Fruit fly (Drosophila melanogaster) whole organism: ENCODE measurements around the gene CG2201.

Experiments used
- CG8478 ChIP-seq: fragments of >200 bp; optimal IDR thresholded peaks from 2 replicates; lab custom pipeline; 2018; ENCODE audit warnings: inconsistent platforms
- Dll ChIP-seq: fragments of >200 bp; optimal IDR thresholded peaks from 2 replicates; lab custom pipeline; 2017
- EcR ChIP-seq, 2 experiments: fragments of >200 bp; optimal IDR thresholded peaks; 2 replicates each; lab custom pipeline; 2017; ENCODE audit warnings: missing biosample characterization in 2 of 2, missing genetic modification characterization in 2 of 2, missing genetic modification reagents in 2 of 2
- pan ChIP-seq: fragments of >200 bp; optimal IDR thresholded peaks from 2 replicates; lab custom pipeline; 2017
- psq ChIP-seq: fragments of >200 bp; optimal IDR thresholded peaks from 2 replicates; lab custom pipeline; 2017
- usp ChIP-seq: fragments of >200 bp; optimal IDR thresholded peaks from 2 replicates; lab custom pipeline; 2017; ENCODE audit warnings: missing biosample characterization, missing genetic modification characterization, mixed read lengths

CG2201 gene

DNA sequence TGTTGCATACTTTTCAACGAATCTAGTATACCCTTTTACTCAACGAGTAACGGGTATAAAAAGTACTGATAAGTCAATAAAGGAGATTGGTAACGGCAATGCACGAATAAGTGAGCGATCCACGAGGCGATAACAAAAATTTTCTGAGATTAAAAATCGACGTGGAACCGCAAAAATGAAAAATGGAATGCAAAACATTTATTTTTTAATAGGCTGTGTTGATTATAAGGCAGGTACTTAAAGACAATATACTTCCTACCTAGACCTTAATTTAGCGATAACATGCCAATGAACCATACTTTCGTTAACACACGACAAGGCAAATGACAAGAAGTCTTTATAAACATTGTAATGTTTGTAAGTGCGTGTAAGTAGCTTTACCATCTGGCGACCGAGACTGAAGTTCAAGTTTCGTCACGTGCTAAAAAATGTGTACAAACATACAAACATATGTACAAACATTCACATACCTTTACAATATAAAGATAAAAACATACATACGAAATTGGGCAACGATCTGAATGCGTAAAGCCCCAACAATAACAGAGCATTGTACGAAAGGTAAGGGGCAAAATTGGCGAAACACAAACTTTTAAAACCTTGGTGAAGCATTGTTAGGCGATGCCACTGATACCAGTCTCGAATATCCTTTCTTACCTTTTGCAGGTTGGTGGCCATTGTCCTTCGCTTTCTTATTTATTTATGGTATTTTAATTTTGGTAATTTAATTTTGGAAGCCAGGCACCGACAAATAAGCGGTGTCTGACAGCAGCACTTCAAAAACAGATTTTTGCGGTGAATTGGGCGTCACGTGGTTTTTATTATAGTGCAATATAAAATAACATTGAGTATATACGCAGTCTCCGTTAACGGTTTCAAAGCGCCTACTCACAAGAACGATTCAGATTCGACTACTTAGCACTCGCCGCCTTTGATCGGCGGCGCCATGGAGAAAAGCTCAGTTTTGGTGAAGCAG lies 883 bp downstream of the CG2201 start:
- TF ChIP-seq psq (lab: Kevin White, UChicago) (no peak), usp (GFP tag; lab: Kevin White, UChicago) (no peak), pan (no peak), EcR (GFP tag; optimal IDR thresholded peaks at IDR 0.05; lab: Kevin White, UChicago) (no peak), Dll (lab: Kevin White, UChicago) (no peak)

DNA sequence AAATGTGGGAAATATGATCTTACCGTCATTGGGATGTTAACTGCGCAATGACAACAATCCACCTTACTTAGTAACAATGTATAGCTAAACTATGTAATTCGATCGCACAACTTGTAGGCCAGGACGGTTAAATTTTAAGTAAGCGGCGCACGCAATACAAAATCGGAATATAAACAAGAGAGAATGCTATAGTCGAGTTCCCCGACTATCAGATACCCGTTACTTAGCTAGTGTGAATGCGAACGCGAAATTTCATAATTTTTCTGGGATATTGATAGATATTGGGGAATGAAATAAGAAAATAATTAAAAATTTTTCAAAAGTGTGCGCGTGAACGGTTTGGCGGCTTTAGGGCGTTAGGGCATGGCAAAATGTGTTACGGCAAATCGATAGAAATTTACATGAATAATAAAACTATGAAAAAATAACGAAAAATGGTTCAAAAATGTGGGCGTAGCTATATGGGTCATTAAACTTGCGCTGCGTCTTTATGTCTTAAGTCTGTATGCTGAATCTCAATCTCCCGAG lies 1.8 kb downstream of the CG2201 start:
- no peak for TF ChIP-seq psq (lab: Kevin White, UChicago)
- TF ChIP-seq CG8478 (lab: Kevin White, UChicago): no peak
- no peak for TF ChIP-seq Dll (lab: Kevin White, UChicago)
- TF ChIP-seq EcR (GFP tag; optimal IDR thresholded peaks at IDR 0.05; lab: Kevin White, UChicago): no peak
- no peak for TF ChIP-seq pan
- no peak for TF ChIP-seq usp (GFP tag; lab: Kevin White, UChicago)

DNA sequence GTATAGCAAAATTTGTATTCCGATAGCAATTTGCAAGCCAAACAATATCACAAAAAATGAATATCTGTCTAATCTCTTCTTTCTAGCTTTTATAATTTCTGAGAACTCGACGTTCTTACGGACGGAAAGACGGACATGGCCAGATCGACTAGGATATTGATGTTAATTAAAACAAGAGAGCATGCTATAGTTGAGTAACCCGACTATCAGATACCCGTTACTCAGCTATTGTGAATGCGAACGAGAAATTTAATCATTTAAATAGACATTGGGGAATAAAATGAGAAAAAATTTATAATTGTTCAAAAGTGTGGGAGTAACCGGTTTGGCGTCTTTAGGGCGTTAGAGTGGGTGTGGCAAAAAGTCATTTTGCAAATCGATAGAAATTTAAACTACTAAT lies 3.4 kb downstream of the CG2201 start:
- no peak for TF ChIP-seq psq (lab: Kevin White, UChicago)
- no peak for TF ChIP-seq Dll (lab: Kevin White, UChicago)
- TF ChIP-seq CG8478 (lab: Kevin White, UChicago): no peak
- TF ChIP-seq usp (GFP tag; lab: Kevin White, UChicago): no peak
- TF ChIP-seq EcR (GFP tag; optimal IDR thresholded peaks at IDR 0.05; lab: Kevin White, UChicago): no peak
- no peak for TF ChIP-seq pan

DNA sequence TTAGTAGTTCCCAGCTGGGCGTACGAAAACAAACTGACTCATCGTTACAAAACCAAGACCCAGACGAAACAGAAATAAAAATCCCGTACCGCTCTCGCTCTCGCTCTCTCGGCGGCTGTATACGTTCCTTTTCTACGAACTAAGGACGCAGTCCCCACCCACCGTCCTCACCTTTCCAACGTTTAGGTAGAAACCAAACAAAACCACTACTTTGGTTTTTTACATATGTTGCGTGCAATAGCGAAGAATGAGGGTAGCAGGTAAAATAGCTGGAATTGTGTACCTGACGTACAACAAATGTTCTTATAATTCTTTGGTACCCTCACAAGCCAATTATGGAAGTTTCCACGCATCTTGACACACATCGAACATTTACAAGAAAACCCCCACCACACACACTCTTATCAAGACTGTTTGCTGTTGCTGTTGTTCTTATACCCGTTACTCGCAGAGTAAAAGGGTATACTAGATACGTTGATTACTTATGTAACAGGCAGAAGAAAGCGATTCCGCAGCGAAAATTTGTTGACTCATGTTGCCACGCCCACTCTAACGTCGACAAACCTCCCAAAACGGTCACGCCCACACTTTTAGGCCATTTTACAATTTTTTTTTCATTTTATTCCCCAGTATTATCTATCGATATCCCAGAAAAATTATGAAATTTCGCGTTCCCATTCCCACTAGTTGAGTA lies 5.0 kb downstream of the CG2201 start:
- TF ChIP-seq usp (GFP tag; lab: Kevin White, UChicago): no peak
- TF ChIP-seq CG8478 (lab: Kevin White, UChicago): no peak
- no peak for TF ChIP-seq pan
- TF ChIP-seq Dll (lab: Kevin White, UChicago): no peak
- no peak for TF ChIP-seq EcR (GFP tag; optimal IDR thresholded peaks at IDR 0.05; lab: Kevin White, UChicago)
- TF ChIP-seq psq (lab: Kevin White, UChicago): no peak

DNA sequence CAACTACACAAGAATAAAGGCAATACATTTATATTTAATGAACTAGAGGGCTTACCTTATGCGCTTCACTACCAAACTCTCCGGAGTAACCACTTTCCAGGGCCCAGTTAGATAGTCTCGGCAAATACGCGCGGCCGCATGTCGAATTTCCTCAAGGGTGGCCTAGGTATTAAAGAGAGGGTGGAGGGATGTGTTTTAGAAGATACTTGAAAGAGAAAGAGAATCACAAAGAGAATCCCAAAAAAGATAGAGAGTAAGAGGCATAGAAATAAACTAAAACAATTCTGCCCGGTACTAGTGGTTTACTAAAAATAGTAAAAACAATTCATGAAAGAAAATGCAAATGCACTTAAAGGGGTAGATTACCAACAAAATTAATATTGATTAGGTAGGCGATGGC lies 5.9 kb downstream of the CG2201 start:
- TF ChIP-seq EcR (GFP tag; optimal IDR thresholded peaks at IDR 0.05; lab: Kevin White, UChicago) (no peak), usp (GFP tag; lab: Kevin White, UChicago) (no peak), Dll (lab: Kevin White, UChicago) (no peak), pan (no peak), psq (lab: Kevin White, UChicago) (no peak), CG8478 (lab: Kevin White, UChicago) (no peak)

DNA sequence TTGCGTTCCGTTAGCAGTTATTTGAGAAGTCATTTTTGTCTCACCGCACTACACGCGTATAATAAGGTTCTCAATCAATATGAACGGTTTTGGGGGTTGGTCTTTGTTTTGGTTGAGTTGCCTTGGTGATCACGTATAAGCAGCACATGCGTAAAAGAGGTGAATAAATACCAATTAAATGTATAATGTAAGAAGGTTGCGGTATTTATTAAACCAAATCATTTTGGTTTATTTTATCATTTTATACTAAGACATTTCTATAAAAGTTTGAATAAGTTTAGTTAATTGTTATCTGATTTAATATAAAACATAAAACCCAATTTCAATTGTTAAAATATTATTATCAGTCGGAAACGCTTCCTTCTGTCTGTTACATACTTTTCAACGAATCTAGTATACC lies 34.6 kb downstream of the CG2201 start, which contains the start of gene nompB:
nompB (minus strand) TSS at position 101 of the 400 bp plus-strand sequence.
- no peak for TF ChIP-seq CG8478 (lab: Kevin White, UChicago)
- TF ChIP-seq Dll (lab: Kevin White, UChicago): no peak
- TF ChIP-seq pan: no peak
- no peak for TF ChIP-seq usp (GFP tag; lab: Kevin White, UChicago)
- no peak for TF ChIP-seq EcR (GFP tag; optimal IDR thresholded peaks at IDR 0.05; lab: Kevin White, UChicago)
- no peak for TF ChIP-seq psq (lab: Kevin White, UChicago)

DNA sequence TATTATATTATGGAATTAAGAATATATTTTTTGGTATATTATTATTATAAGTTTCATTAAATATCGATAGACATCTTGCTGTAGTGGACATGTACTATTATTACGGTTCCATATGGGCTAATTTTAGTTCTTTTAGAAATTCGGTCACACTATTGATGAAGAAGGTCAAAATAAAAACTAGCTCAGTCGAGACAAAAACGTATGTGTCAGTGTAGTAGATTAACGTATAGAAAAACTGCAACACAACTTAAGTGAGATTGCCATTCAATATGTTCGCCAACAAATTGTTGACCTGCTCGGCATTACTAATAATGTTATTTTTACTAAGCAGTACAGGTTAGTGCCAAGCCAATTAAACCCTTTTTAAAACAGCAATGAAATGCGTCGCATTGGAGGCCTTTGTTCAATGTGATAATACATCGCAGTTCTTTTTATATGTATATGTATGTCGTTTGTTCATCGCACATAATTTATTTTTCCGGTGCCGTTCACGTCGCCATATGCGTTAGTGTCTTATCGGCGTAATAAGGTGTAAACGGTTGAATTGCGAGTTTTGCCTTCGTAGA lies 50.6 kb downstream of the CG2201 start, which contains the start of gene Lamp1:
Lamp1 (plus strand) TSS at position 164 of the 566 bp plus-strand sequence.
- TF ChIP-seq pan (no peak), usp (GFP tag; lab: Kevin White, UChicago) (no peak), psq (lab: Kevin White, UChicago) (no peak), EcR (GFP tag; optimal IDR thresholded peaks at IDR 0.05; lab: Kevin White, UChicago) (no peak), Dll (lab: Kevin White, UChicago) (no peak), CG8478 (lab: Kevin White, UChicago) (no peak)
